Fruit fly (Drosophila melanogaster): ENCODE measurements around the gene CG10413.

dm6 chr2L:18562573-18562972 lies 42.5 kb downstream of the CG10413 start:
- TF ChIP-seq usp (GFP tag; optimal IDR thresholded peaks at IDR 0.05) (no peak), pan (optimal IDR thresholded peaks at IDR 0.05) (no peak), CG8478 (optimal IDR thresholded peaks at IDR 0.05) (no peak), psq (optimal IDR thresholded peaks at IDR 0.05) (no peak)
